Fruit fly (Drosophila melanogaster) whole organism, embryonic: Measurements from ENCODE around the gene gammaTub37C.

Source experiments
- CG1024 ChIP-seq: fragments of 200-800 bp; sonication (Bioruptor generic); IDR thresholded peaks from 2 replicates; pipeline ENCODE4 v1.3.6; 2022; ENCODE audit warnings: missing biosample characterization, missing genetic modification characterization
- CG10267 ChIP-seq: fragments of 200-800 bp; sonication (Bioruptor generic); optimal IDR thresholded peaks from 2 replicates; lab custom pipeline; 2018; ENCODE audit warnings: missing biosample characterization, mild to moderate bottlenecking, missing genetic modification characterization, moderate library complexity
- CG10321 ChIP-seq: fragments of 200-800 bp; sonication (Bioruptor generic); IDR thresholded peaks from 2 replicates; pipeline ENCODE4 v1.3.6; 2022; ENCODE audit warnings: missing biosample characterization, missing genetic modification characterization
- CG10366 ChIP-seq: fragments of 200-800 bp; sonication (Bioruptor generic); IDR thresholded peaks from 2 replicates; pipeline ENCODE4 v1.3.6; 2022; ENCODE audit warnings: missing biosample characterization, missing genetic modification characterization
- CG10959 ChIP-seq: fragments of 200-800 bp; sonication (Bioruptor generic); IDR thresholded peaks from 2 replicates; pipeline ENCODE4 v1.3.6; 2022; ENCODE audit warnings: missing biosample characterization, missing genetic modification characterization
- CG13424 ChIP-seq: fragments of 200-800 bp; sonication (Bioruptor generic); optimal IDR thresholded peaks from 2 replicates; lab custom pipeline; 2019; ENCODE audit warnings: missing biosample characterization, mild to moderate bottlenecking, missing genetic modification characterization, moderate library complexity
- CG13624 ChIP-seq: fragments of 200-800 bp; sonication (Bioruptor generic); optimal IDR thresholded peaks from 2 replicates; lab custom pipeline; 2016; ENCODE audit warnings: missing biosample characterization, missing genetic modification characterization
- CG14710 ChIP-seq: fragments of 200-800 bp; sonication (Bioruptor generic); optimal IDR thresholded peaks from 3 replicates; lab custom pipeline; 2019; ENCODE audit warnings: missing biosample characterization, mild to moderate bottlenecking, missing genetic modification characterization, moderate library complexity
- CG1603 ChIP-seq: fragments of 200-800 bp; sonication (Bioruptor generic); optimal IDR thresholded peaks from 2 replicates; lab custom pipeline; 2019; ENCODE audit warnings: missing biosample characterization, mild to moderate bottlenecking, missing genetic modification characterization, moderate library complexity
- CG17829 ChIP-seq: fragments of 200-800 bp; optimal IDR thresholded peaks from 2 replicates; lab custom pipeline; 2019; ENCODE audit warnings: missing biosample characterization, mild to moderate bottlenecking, missing genetic modification characterization, moderate library complexity
- CG18764 ChIP-seq: fragments of 200-800 bp; sonication (Bioruptor generic); optimal IDR thresholded peaks from 3 replicates; lab custom pipeline; 2016; ENCODE audit warnings: missing biosample characterization, missing genetic modification characterization
- CG2202 ChIP-seq: fragments of 200-800 bp; sonication (Bioruptor generic); optimal IDR thresholded peaks from 2 replicates; lab custom pipeline; 2018; ENCODE audit warnings: missing biosample characterization, mild to moderate bottlenecking, missing genetic modification characterization
- CG31365 ChIP-seq: fragments of 200-800 bp; sonication (Bioruptor generic); optimal IDR thresholded peaks from 2 replicates; lab custom pipeline; 2018; ENCODE audit warnings: missing biosample characterization, mild to moderate bottlenecking, missing genetic modification characterization
- CG42726 ChIP-seq: fragments of 200-800 bp; sonication (Bioruptor generic); IDR thresholded peaks from 2 replicates; pipeline ENCODE4 v1.3.6; 2022; ENCODE audit warnings: missing biosample characterization, missing genetic modification characterization; ENCODE audit not compliant: partially characterized antibody
- CG5953 ChIP-seq: fragments of 200-800 bp; sonication (Bioruptor generic); IDR thresholded peaks from 2 replicates; pipeline ENCODE4 v1.3.6; 2022; ENCODE audit warnings: missing biosample characterization, missing genetic modification characterization
- CG6254 ChIP-seq: fragments of 200-800 bp; sonication (Bioruptor generic); optimal IDR thresholded peaks from 3 replicates; lab custom pipeline; 2017; ENCODE audit warnings: mild to moderate bottlenecking, missing biosample characterization, missing genetic modification reagents, missing genetic modification characterization
- CG6689 ChIP-seq: fragments of 200-800 bp; sonication (Bioruptor generic); IDR thresholded peaks from 2 replicates; pipeline ENCODE4 v1.3.6; 2022; ENCODE audit warnings: missing biosample characterization, missing genetic modification characterization
- CG7987 ChIP-seq: fragments of 200-800 bp; sonication (Bioruptor generic); optimal IDR thresholded peaks from 2 replicates; lab custom pipeline; 2018; ENCODE audit warnings: missing biosample characterization, mild to moderate bottlenecking, missing genetic modification characterization, moderate library complexity
- CG9437 ChIP-seq: fragments of 200-800 bp; sonication (Bioruptor generic); optimal IDR thresholded peaks from 2 replicates; lab custom pipeline; 2018; ENCODE audit warnings: missing biosample characterization, mild to moderate bottlenecking, missing genetic modification characterization
- CoRest ChIP-seq: fragments of 200-800 bp; sonication (Bioruptor generic); optimal IDR thresholded peaks from 3 replicates; lab custom pipeline; 2018; ENCODE audit warnings: missing biosample characterization, mild to moderate bottlenecking, missing genetic modification characterization, moderate library complexity
- Ets65A ChIP-seq: fragments of 200-800 bp; sonication (Bioruptor generic); peaks from one replicate; lab custom pipeline; 2016; ENCODE audit warnings: missing biosample characterization, missing genetic modification characterization
- Ets97D ChIP-seq: fragments of 200-800 bp; sonication (Bioruptor generic); optimal IDR thresholded peaks from 3 replicates; lab custom pipeline; 2016; ENCODE audit warnings: missing biosample characterization, missing genetic modification characterization
- HLH4C ChIP-seq: fragments of 200-800 bp; sonication (Bioruptor generic); IDR thresholded peaks from 3 replicates; pipeline ENCODE4 v1.3.6; 2022; ENCODE audit warnings: missing biosample characterization, missing genetic modification characterization; ENCODE audit not compliant: partially characterized antibody
- HmgZ ChIP-seq: fragments of 200-800 bp; sonication (Bioruptor generic); optimal IDR thresholded peaks from 2 replicates; lab custom pipeline; 2018; ENCODE audit warnings: missing biosample characterization, mild to moderate bottlenecking, missing genetic modification characterization
- Hr51 ChIP-seq, 2 experiments: fragments of 200-800 bp; sonication (Bioruptor generic); optimal IDR thresholded peaks; 2 replicates in 1 of 2; 3 replicates in 1 of 2; lab custom pipeline; 2016 to 2018; ENCODE audit warnings: missing biosample characterization in 2 of 2, missing genetic modification characterization in 2 of 2, mild to moderate bottlenecking in 1 of 2, moderate library complexity in 1 of 2
- Lhr ChIP-seq: fragments of 200-800 bp; sonication (Bioruptor generic); optimal IDR thresholded peaks from 3 replicates; lab custom pipeline; 2017; ENCODE audit warnings: mild to moderate bottlenecking, missing biosample characterization, missing genetic modification reagents, missing genetic modification characterization
- NFAT ChIP-seq: fragments of 200-800 bp; sonication (Bioruptor generic); IDR thresholded peaks from 2 replicates; pipeline ENCODE4 v1.3.6; 2022; ENCODE audit warnings: missing biosample characterization, missing genetic modification characterization
- YL-1 ChIP-seq: fragments of 200-800 bp; sonication (Bioruptor generic); optimal IDR thresholded peaks from 3 replicates; lab custom pipeline; 2017; ENCODE audit warnings: missing biosample characterization, mild to moderate bottlenecking, missing genetic modification characterization
- ac ChIP-seq: fragments of 200-800 bp; sonication (Bioruptor generic); optimal IDR thresholded peaks from 3 replicates; lab custom pipeline; 2017; ENCODE audit warnings: missing biosample characterization, mild to moderate bottlenecking, missing genetic modification characterization
- ato ChIP-seq: fragments of 200-800 bp; sonication (Bioruptor generic); IDR thresholded peaks from 2 replicates; pipeline ENCODE4 v1.3.6; 2022; ENCODE audit warnings: missing biosample characterization, missing genetic modification characterization; ENCODE audit not compliant: partially characterized antibody
- bab2 ChIP-seq: fragments of 200-800 bp; sonication (Bioruptor generic); optimal IDR thresholded peaks from 2 replicates; lab custom pipeline; 2016; ENCODE audit warnings: missing biosample characterization, missing genetic modification characterization
- chn ChIP-seq: fragments of 200-800 bp; sonication (Bioruptor generic); optimal IDR thresholded peaks from 2 replicates; lab custom pipeline; 2016; ENCODE audit warnings: missing biosample characterization, missing genetic modification characterization
- dysf ChIP-seq: fragments of 200-800 bp; sonication (Bioruptor generic); IDR thresholded peaks from 3 replicates; pipeline ENCODE4 v1.3.6; 2022; ENCODE audit warnings: missing biosample characterization, missing genetic modification characterization
- fd64A ChIP-seq: fragments of 200-800 bp; sonication (Bioruptor generic); optimal IDR thresholded peaks from 3 replicates; lab custom pipeline; 2018; ENCODE audit warnings: missing biosample characterization, mild to moderate bottlenecking, missing genetic modification characterization
- gfzf ChIP-seq: fragments of 200-800 bp; sonication (Bioruptor generic); optimal IDR thresholded peaks from 2 replicates; lab custom pipeline; 2016; ENCODE audit warnings: missing biosample characterization, mild to moderate bottlenecking, missing genetic modification characterization, moderate library complexity
- gro ChIP-seq: fragments of 200-800 bp; sonication (Bioruptor generic); optimal IDR thresholded peaks from 2 replicates; lab custom pipeline; 2016; ENCODE audit warnings: missing biosample characterization, missing genetic modification characterization
- mirr ChIP-seq: fragments of 200-800 bp; sonication (Bioruptor generic); optimal IDR thresholded peaks from 3 replicates; lab custom pipeline; 2018; ENCODE audit warnings: missing biosample characterization, mild to moderate bottlenecking, missing genetic modification characterization
- pfk ChIP-seq: fragments of 200-800 bp; sonication (Bioruptor generic); optimal IDR thresholded peaks from 2 replicates; lab custom pipeline; 2018; ENCODE audit warnings: missing biosample characterization, mild to moderate bottlenecking, missing genetic modification characterization, moderate library complexity
- phol ChIP-seq: fragments of 200-800 bp; sonication (Bioruptor generic); optimal IDR thresholded peaks from 3 replicates; lab custom pipeline; 2018; ENCODE audit warnings: missing biosample characterization, mild to moderate bottlenecking, missing genetic modification characterization, moderate library complexity
- row ChIP-seq: fragments of 200-800 bp; sonication (Bioruptor generic); IDR thresholded peaks from 3 replicates; pipeline ENCODE4 v1.3.6; 2022; ENCODE audit warnings: missing biosample characterization, missing genetic modification characterization
- run ChIP-seq: fragments of 200-800 bp; sonication (Bioruptor generic); optimal IDR thresholded peaks from 3 replicates; lab custom pipeline; 2018; ENCODE audit warnings: missing biosample characterization, mild to moderate bottlenecking, missing genetic modification characterization
- stwl ChIP-seq: fragments of 200-800 bp; sonication (Bioruptor generic); optimal IDR thresholded peaks from 3 replicates; lab custom pipeline; 2018; ENCODE audit warnings: missing biosample characterization, mild to moderate bottlenecking, missing genetic modification characterization, moderate library complexity
- toy ChIP-seq: fragments of 200-800 bp; sonication (Bioruptor generic); IDR thresholded peaks from 2 replicates; pipeline ENCODE4 v1.3.6; 2022; ENCODE audit warnings: missing biosample characterization, missing genetic modification characterization
- unpg ChIP-seq: fragments of 200-800 bp; sonication (Bioruptor generic); optimal IDR thresholded peaks from 3 replicates; lab custom pipeline; 2018; ENCODE audit warnings: missing biosample characterization, mild to moderate bottlenecking, missing genetic modification characterization, moderate library complexity
- vvl ChIP-seq: fragments of 200-800 bp; sonication (Bioruptor generic); IDR thresholded peaks from 2 replicates; pipeline ENCODE4 v1.3.6; 2022; ENCODE audit warnings: missing biosample characterization, missing genetic modification characterization

The gammaTub37C gene

dm6 chr2L:19183687-19184086 is 1.8 kb downstream of the gammaTub37C start, which contains the start of gene CG46059 (continued):
- TF ChIP-seq CG1024 (GFP tag; lab: Robert Waterston, UW) (no peak), stwl (tag; lab: Kevin White, UChicago) (no peak), CG6689 (no peak), Hr51 (GFP tag; optimal IDR thresholded peaks at IDR 0.05; lab: Kevin White, UChicago) (no peak)

- TF ChIP-seq toy (no peak), Ets65A (GFP tag; lab: Kevin White, UChicago) (peak; percentile 34)
Observed at dm6 chr2L:19182710-19183109, 2.8 kb downstream of the gammaTub37C start, which contains the start of gene CG42688. Gene CG42688 (minus strand): TSS chr2L:19182810.

- TF ChIP-seq unpg (GFP tag; lab: Kevin White, UChicago), result no peak
- peak; percentile 23 for TF ChIP-seq CG17829 (tag; lab: Kevin White, UChicago)
- no peak for TF ChIP-seq CG18764 (GFP tag; lab: Kevin White, UChicago)
- no peak for TF ChIP-seq chn (GFP tag; lab: Kevin White, UChicago)
- TF ChIP-seq CoRest (tag; lab: Kevin White, UChicago), result no peak
- TF ChIP-seq bab2, result peak; percentile 6
- peak; percentile 18 for TF ChIP-seq CG14710 (tag; lab: Kevin White, UChicago)
- TF ChIP-seq stwl (tag; lab: Kevin White, UChicago), result peak; percentile 94
- peak; percentile 84 for TF ChIP-seq gfzf (GFP tag; lab: Kevin White, UChicago)
- peak; percentile 42 for TF ChIP-seq YL-1 (GFP tag; lab: Kevin White, UChicago)
- no peak; the same call in 2 of the 3 replicates for TF ChIP-seq row
- TF ChIP-seq CG2202 (tag; lab: Kevin White, UChicago), result no peak
- TF ChIP-seq run (tag; lab: Kevin White, UChicago), result no peak
- no peak for TF ChIP-seq phol (tag; lab: Kevin White, UChicago)
- no peak for TF ChIP-seq ac (GFP tag; lab: Kevin White, UChicago)
- no peak for TF ChIP-seq CG13624 (GFP tag; lab: Kevin White, UChicago)
- TF ChIP-seq HmgZ (tag; lab: Kevin White, UChicago), result peak; percentile 3
- no peak for TF ChIP-seq vvl (GFP tag; lab: Robert Waterston, UW)
- peak; percentile 45 for TF ChIP-seq Ets97D
- TF ChIP-seq CG10321 (GFP tag; lab: Robert Waterston, UW), result no peak
- no peak for TF ChIP-seq CG10366
- no peak for TF ChIP-seq CG9437 (GFP tag; lab: Kevin White, UChicago)
- TF ChIP-seq pfk (GFP tag; lab: Kevin White, UChicago), result no peak
- TF ChIP-seq NFAT (GFP tag; lab: Robert Waterston, UW), result no peak
- no peak for TF ChIP-seq fd64A (GFP tag; lab: Kevin White, UChicago)
- no peak for TF ChIP-seq CG42726
- TF ChIP-seq CG5953, result no peak
- TF ChIP-seq dysf (GFP tag; lab: Robert Waterston, UW), result no peak
- TF ChIP-seq HLH4C (GFP tag; lab: Robert Waterston, UW), result no peak
- TF ChIP-seq ato, result no peak
- peak; percentile 97 for TF ChIP-seq CG10959
- no peak for TF ChIP-seq CG31365 (tag; lab: Kevin White, UChicago)
- TF ChIP-seq CG6254, result peak; percentile 81
- no peak for TF ChIP-seq CG7987
- TF ChIP-seq mirr (GFP tag; lab: Kevin White, UChicago), result no peak
- no peak for TF ChIP-seq CG13424 (tag; lab: Kevin White, UChicago)
- TF ChIP-seq CG10267 (tag; lab: Kevin White, UChicago), result peak; percentile 19
- TF ChIP-seq Lhr (GFP tag; lab: Kevin White, UChicago), result peak; percentile 25
- peak; percentile 67 for TF ChIP-seq CG1603 (tag; lab: Kevin White, UChicago)
- peak; percentile 35 for TF ChIP-seq gro
Observed at dm6 chr2L:19181153-19181892, 4.2 kb downstream of the gammaTub37C start, which contains the start of gene CG17568. Gene CG17568 (minus strand): TSS chr2L:19181702.
